Worm (Caenorhabditis elegans) whole organism, late embryonic: ENCODE results near the gene frpr-2.

Source experiments
- F13H6.1 ChIP-seq: sonication (generic microtip); optimal IDR thresholded peaks from 2 replicates; lab custom pipeline; 2016; ENCODE audit warnings: missing genetic modification characterization, missing compliant biosample characterization
- K09A11.1 ChIP-seq: sonication (generic microtip); optimal IDR thresholded peaks from 2 replicates; lab custom pipeline; 2017; ENCODE audit warnings: antibody characterized with exemption, mild to moderate bottlenecking, missing genetic modification characterization, missing compliant biosample characterization; ENCODE audit not compliant: insufficient read depth
- ceh-14 ChIP-seq: sonication (generic microtip); optimal IDR thresholded peaks from 2 replicates; lab custom pipeline; 2016; ENCODE audit warnings: missing genotype, missing genetic modification characterization, missing compliant biosample characterization
- ceh-19 ChIP-seq: fragments of 200-800 bp; sonication (Bioruptor generic); optimal IDR thresholded peaks from 2 replicates; lab custom pipeline; 2018; ENCODE audit warnings: mild to moderate bottlenecking, missing genetic modification characterization, missing compliant biosample characterization
- ceh-31 ChIP-seq: sonication (generic microtip); optimal IDR thresholded peaks from 2 replicates; lab custom pipeline; 2016; ENCODE audit warnings: missing genetic modification characterization, missing compliant biosample characterization
- ceh-45 ChIP-seq: fragments of 200-800 bp; sonication (Bioruptor generic); IDR thresholded peaks from 2 replicates; pipeline ENCODE4 v1.3.6; 2022; ENCODE audit warnings: missing genetic modification reagents, missing genetic modification characterization, missing compliant biosample characterization
- ceh-9 ChIP-seq: sonication (generic microtip); optimal IDR thresholded peaks from 2 replicates; lab custom pipeline; 2016; ENCODE audit warnings: mild to moderate bottlenecking, missing genetic modification characterization, inconsistent platforms, missing compliant biosample characterization
- dve-1 ChIP-seq: sonication (generic microtip); optimal IDR thresholded peaks from 2 replicates; lab custom pipeline; 2017; ENCODE audit warnings: antibody characterized with exemption, mild to moderate bottlenecking, missing genetic modification characterization, missing compliant biosample characterization
- elt-2 ChIP-seq: sonication (generic microtip); optimal IDR thresholded peaks from 2 replicates; lab custom pipeline; 2016; ENCODE audit warnings: missing genetic modification reagents, missing genetic modification characterization, missing compliant biosample characterization
- fkh-6 ChIP-seq: sonication (generic microtip); optimal IDR thresholded peaks from 2 replicates; lab custom pipeline; 2016; ENCODE audit warnings: missing genetic modification characterization, missing compliant biosample characterization
- mec-3 ChIP-seq: sonication (generic microtip); optimal IDR thresholded peaks from 2 replicates; lab custom pipeline; 2016; ENCODE audit warnings: borderline replicate concordance, missing genetic modification characterization, missing compliant biosample characterization
- nfya-1 ChIP-seq: sonication (generic microtip); optimal IDR thresholded peaks from 2 replicates; lab custom pipeline; 2017; ENCODE audit warnings: missing genetic modification characterization, mild to moderate bottlenecking, missing compliant biosample characterization, antibody characterized with exemption, moderate library complexity
- nhr-11 ChIP-seq: fragments of 150-350 bp; optimal IDR thresholded peaks from 2 replicates; lab custom pipeline; 2014; ENCODE audit warnings: missing biosample characterization, missing genetic modification characterization
- odd-2 ChIP-seq: sonication (generic microtip); optimal IDR thresholded peaks from 2 replicates; lab custom pipeline; 2017; ENCODE audit warnings: antibody characterized with exemption, mild to moderate bottlenecking, missing genetic modification characterization, missing compliant biosample characterization
- pha-4 ChIP-seq: fragments of 150-350 bp; optimal IDR thresholded peaks from 2 replicates; lab custom pipeline; 2018; ENCODE audit warnings: missing biosample characterization, missing genetic modification reagents, missing genetic modification characterization
- pqm-1 ChIP-seq: sonication (generic microtip); optimal IDR thresholded peaks from 2 replicates; lab custom pipeline; 2016; ENCODE audit warnings: missing genetic modification characterization, missing compliant biosample characterization
- rnt-1 ChIP-seq: sonication (generic microtip); optimal IDR thresholded peaks from 2 replicates; lab custom pipeline; 2016; ENCODE audit warnings: missing genetic modification characterization, missing compliant biosample characterization
- tbx-2 ChIP-seq: sonication (generic microtip); optimal IDR thresholded peaks from 2 replicates; lab custom pipeline; 2016; ENCODE audit warnings: missing genetic modification characterization, missing compliant biosample characterization
- ttx-3 ChIP-seq: sonication (generic microtip); optimal IDR thresholded peaks from 2 replicates; lab custom pipeline; 2016; ENCODE audit warnings: missing genetic modification reagents, missing genetic modification characterization, missing compliant biosample characterization
- unc-55 ChIP-seq: sonication (generic microtip); optimal IDR thresholded peaks from 2 replicates; lab custom pipeline; 2017; ENCODE audit warnings: missing biosample characterization, missing genetic modification reagents, missing genetic modification characterization

frpr-2 gene

DNA sequence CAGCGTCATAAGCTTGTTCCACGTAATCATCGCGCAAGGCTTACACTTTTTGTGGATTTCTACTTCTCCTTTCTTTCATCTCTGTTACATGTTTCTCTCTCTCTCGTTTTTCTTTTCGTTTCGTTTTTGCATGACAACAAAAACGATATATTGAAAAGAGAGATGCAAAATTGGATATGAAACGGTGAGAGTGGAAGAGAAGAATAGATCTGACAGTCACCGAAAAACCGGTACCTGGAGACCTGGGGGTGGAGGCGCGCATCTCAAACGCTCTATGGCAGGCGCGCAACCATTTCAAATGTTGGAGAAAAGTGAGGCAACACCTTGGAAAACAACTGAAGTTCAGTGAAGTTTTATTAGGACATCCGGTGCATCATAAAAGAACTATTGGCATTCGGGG lies 44.4 kb downstream of the frpr-2 start:
- no peak for TF ChIP-seq ceh-14 (tag; lab: Kevin White, UChicago)
- TF ChIP-seq nhr-11 (tag; lab: Kevin White, UChicago) = no peak
- peak; percentile 22 for TF ChIP-seq ceh-31

DNA sequence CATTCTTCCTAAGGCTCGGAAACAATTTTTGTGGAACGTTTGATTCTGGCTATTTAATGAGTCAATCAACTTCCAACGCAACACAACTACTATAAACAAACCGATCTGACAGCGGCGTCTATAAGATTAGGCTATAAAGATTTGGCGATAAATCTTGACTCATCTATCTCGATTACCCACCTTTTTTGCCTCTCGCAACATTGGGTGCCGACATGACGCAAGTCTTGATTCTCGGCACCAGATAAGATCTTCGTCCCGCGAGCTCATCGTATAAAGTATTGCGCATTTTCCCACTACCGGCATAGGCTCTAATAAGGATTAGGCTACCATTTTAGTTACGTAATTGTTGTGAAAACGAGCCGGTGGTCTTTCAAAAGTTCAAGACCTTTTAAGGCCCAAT lies 46.6 kb downstream of the frpr-2 start:
- TF ChIP-seq tbx-2 (tag; lab: Kevin White, UChicago) (peak; percentile 64), unc-55 (GFP tag; lab: Kevin White, UChicago) (peak; percentile 2), mec-3 (tag; lab: Kevin White, UChicago) (no peak), rnt-1 (tag; lab: Kevin White, UChicago) (peak; percentile 6), ceh-19 (GFP tag; lab: Kevin White, UChicago) (no peak)

DNA sequence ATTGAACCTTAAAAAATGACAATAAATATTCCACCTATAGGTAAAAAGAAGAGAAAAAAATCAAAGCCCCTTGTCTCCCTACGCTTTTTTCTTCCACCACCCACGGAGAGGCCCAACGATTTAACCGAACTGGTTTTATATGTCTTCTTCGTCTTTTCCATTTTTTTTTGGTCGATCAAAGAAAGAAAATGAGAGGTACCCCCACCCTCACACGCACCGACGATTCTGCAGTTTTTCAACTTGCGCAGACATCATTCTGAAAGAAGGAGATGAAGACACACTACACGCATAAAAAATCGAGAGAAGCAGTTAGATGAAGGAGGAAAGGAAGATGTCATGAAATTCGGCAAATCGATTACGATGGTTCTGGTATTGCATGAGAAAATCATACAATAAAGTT lies 49.1 kb downstream of the frpr-2 start:
- TF ChIP-seq K09A11.1 (no peak), fkh-6 (tag; lab: Kevin White, UChicago) (no peak), ttx-3 (no peak), F13H6.1 (tag; lab: Kevin White, UChicago) (no peak), pqm-1 (no peak), pha-4 (tag; lab: Kevin White, UChicago) (no peak), ceh-45 (GFP tag; lab: Robert Waterston, UW) (no peak), rnt-1 (tag; lab: Kevin White, UChicago) (no peak), elt-2 (no peak), nfya-1 (tag; lab: Kevin White, UChicago) (no peak)

DNA sequence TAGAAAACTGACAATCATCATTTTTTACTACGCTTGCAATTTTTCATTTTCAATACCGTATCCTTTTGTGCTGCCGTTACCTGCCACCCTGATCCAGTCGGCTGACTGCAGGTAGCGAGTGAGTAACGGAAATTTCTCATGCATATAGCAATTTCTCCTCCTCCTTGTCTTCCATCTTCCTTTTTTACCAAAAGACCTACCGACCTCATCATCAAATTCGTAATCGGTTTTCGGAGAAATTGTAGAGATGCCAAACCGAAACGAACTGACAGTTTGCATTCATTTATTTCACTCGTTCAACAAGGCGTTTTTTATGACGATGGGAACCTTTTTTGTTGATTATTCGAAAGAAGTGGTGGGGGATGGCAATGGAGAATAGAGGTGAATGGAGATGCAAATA lies 51.0 kb downstream of the frpr-2 start:
- TF ChIP-seq odd-2 (tag; lab: Kevin White, UChicago) = no peak
- TF ChIP-seq ceh-9 = no peak
- no peak for TF ChIP-seq dve-1 (tag; lab: Kevin White, UChicago)
